Fruit fly (Drosophila melanogaster) whole organism: ENCODE data around the gene yellow-e.

Experiments
- CG8478 ChIP-seq: fragments of >200 bp; optimal IDR thresholded peaks from 2 replicates; lab custom pipeline; 2018; ENCODE audit warnings: inconsistent platforms
- Dll ChIP-seq: fragments of >200 bp; optimal IDR thresholded peaks from 2 replicates; lab custom pipeline; 2017
- EcR ChIP-seq, 2 experiments: fragments of >200 bp; optimal IDR thresholded peaks; 2 replicates each; lab custom pipeline; 2017; ENCODE audit warnings: missing biosample characterization in 2 of 2, missing genetic modification characterization in 2 of 2, missing genetic modification reagents in 2 of 2
- psq ChIP-seq: fragments of >200 bp; optimal IDR thresholded peaks from 2 replicates; lab custom pipeline; 2017

dm6 chr3R:13363347-13363994 is 51.6 kb downstream of the yellow-e start:
- TF ChIP-seq CG8478 (no peak), EcR (GFP tag; optimal IDR thresholded peaks at IDR 0.05; lab: Kevin White, UChicago) (no peak), Dll (no peak), psq (lab: Kevin White, UChicago) (no peak)
